Fruit fly (Drosophila melanogaster) whole organism, embryonic: ENCODE measurements around the gene CG31793.

Experiments
- ATbp ChIP-seq: fragments of 200-800 bp; sonication (Bioruptor generic); optimal IDR thresholded peaks from 2 replicates; lab custom pipeline; 2017; ENCODE audit warnings: missing biosample characterization, mild to moderate bottlenecking, missing genetic modification characterization, missing genetic modification reagents
- Awh ChIP-seq: fragments of 200-800 bp; sonication (Bioruptor generic); IDR thresholded peaks from 2 replicates; pipeline ENCODE4, ENCODE4 v1.3.6; 2022; ENCODE audit warnings: missing biosample characterization, missing genetic modification characterization
- Bgb ChIP-seq: fragments of 200-800 bp; sonication (Bioruptor generic); IDR thresholded peaks from 2 replicates; pipeline ENCODE4 v1.3.6; 2022; ENCODE audit warnings: missing biosample characterization, missing genetic modification characterization; ENCODE audit not compliant: partially characterized antibody
- CG11504 ChIP-seq: fragments of 200-800 bp; sonication (Bioruptor generic); optimal IDR thresholded peaks from 3 replicates; lab custom pipeline; 2019; ENCODE audit warnings: missing biosample characterization, mild to moderate bottlenecking, missing genetic modification characterization, moderate library complexity
- CG11695 ChIP-seq: fragments of 200-800 bp; sonication (Bioruptor generic); IDR thresholded peaks from 3 replicates; pipeline ENCODE4 v1.3.6; 2022; ENCODE audit warnings: missing biosample characterization, missing genetic modification characterization
- CG11696 ChIP-seq: fragments of 200-800 bp; sonication (Bioruptor generic); IDR thresholded peaks from 2 replicates; pipeline ENCODE4 v1.3.6; 2022; ENCODE audit warnings: missing biosample characterization, missing genetic modification characterization
- CG1233 ChIP-seq: fragments of 200-800 bp; sonication (Bioruptor generic); optimal IDR thresholded peaks from 4 replicates; lab custom pipeline; 2018; ENCODE audit warnings: missing biosample characterization, mild to moderate bottlenecking, missing genetic modification characterization
- CG14014 ChIP-seq: fragments of 200-800 bp; sonication (Bioruptor generic); IDR thresholded peaks from 2 replicates; pipeline ENCODE4 v1.3.6; 2022; ENCODE audit warnings: missing biosample characterization, missing genetic modification characterization
- CG14860 ChIP-seq: fragments of 200-800 bp; sonication (Bioruptor generic); IDR thresholded peaks from 3 replicates; pipeline ENCODE4 v1.3.6; 2022; ENCODE audit warnings: missing biosample characterization, missing genetic modification characterization; ENCODE audit not compliant: partially characterized antibody
- CG15073 ChIP-seq: fragments of 200-800 bp; sonication (Bioruptor generic); optimal IDR thresholded peaks from 2 replicates; lab custom pipeline; 2016; ENCODE audit warnings: missing biosample characterization, missing genetic modification characterization
- CG16813 ChIP-seq: fragments of 200-800 bp; sonication (Bioruptor generic); IDR thresholded peaks from 3 replicates; pipeline ENCODE4 v1.3.6; 2022; ENCODE audit warnings: missing biosample characterization, missing genetic modification characterization; ENCODE audit not compliant: partially characterized antibody
- CG17829 ChIP-seq: fragments of 200-800 bp; optimal IDR thresholded peaks from 2 replicates; lab custom pipeline; 2019; ENCODE audit warnings: missing biosample characterization, mild to moderate bottlenecking, missing genetic modification characterization, moderate library complexity
- CG30403 ChIP-seq: fragments of 200-800 bp; sonication (Bioruptor generic); optimal IDR thresholded peaks from 3 replicates; lab custom pipeline; 2016; ENCODE audit warnings: missing biosample characterization, missing genetic modification characterization
- CG31365 ChIP-seq: fragments of 200-800 bp; sonication (Bioruptor generic); optimal IDR thresholded peaks from 2 replicates; lab custom pipeline; 2018; ENCODE audit warnings: missing biosample characterization, mild to moderate bottlenecking, missing genetic modification characterization
- CG3163 ChIP-seq: fragments of 200-800 bp; sonication (Bioruptor generic); optimal IDR thresholded peaks from 3 replicates; lab custom pipeline; 2016; ENCODE audit warnings: missing biosample characterization, missing genetic modification characterization
- CG33213 ChIP-seq: fragments of 200-800 bp; sonication (Bioruptor generic); optimal IDR thresholded peaks from 3 replicates; lab custom pipeline; 2016; ENCODE audit warnings: missing biosample characterization, missing genetic modification characterization
- CG6765 ChIP-seq: fragments of 200-800 bp; sonication (Bioruptor generic); optimal IDR thresholded peaks from 3 replicates; lab custom pipeline; 2017; ENCODE audit warnings: missing biosample characterization, mild to moderate bottlenecking, missing genetic modification characterization
- CG7372 ChIP-seq: fragments of 200-800 bp; sonication (Bioruptor generic); IDR thresholded peaks from 2 replicates; pipeline ENCODE4 v1.3.6; 2022; ENCODE audit warnings: missing biosample characterization, missing genetic modification characterization
- Dref ChIP-seq: fragments of 200-800 bp; sonication (Bioruptor generic); IDR thresholded peaks from 2 replicates; pipeline ENCODE4 v1.3.6; 2022; ENCODE audit warnings: missing biosample characterization, missing genetic modification characterization
- E2f2 ChIP-seq: fragments of 200-800 bp; sonication (Bioruptor generic); IDR thresholded peaks from 2 replicates; pipeline ENCODE4 v1.3.6; 2022; ENCODE audit warnings: missing biosample characterization, missing genetic modification characterization
- Fer3 ChIP-seq: fragments of 200-800 bp; sonication (Bioruptor generic); optimal IDR thresholded peaks from 2 replicates; lab custom pipeline; 2018; ENCODE audit warnings: missing biosample characterization, mild to moderate bottlenecking, missing genetic modification characterization, moderate library complexity
- H15 ChIP-seq: fragments of 200-800 bp; sonication (Bioruptor generic); IDR thresholded peaks from 3 replicates; pipeline ENCODE4 v1.3.6; 2022; ENCODE audit warnings: missing biosample characterization, missing genetic modification characterization
- HLH4C ChIP-seq: fragments of 200-800 bp; sonication (Bioruptor generic); IDR thresholded peaks from 3 replicates; pipeline ENCODE4 v1.3.6; 2022; ENCODE audit warnings: missing biosample characterization, missing genetic modification characterization; ENCODE audit not compliant: partially characterized antibody
- Hey ChIP-seq: fragments of 200-800 bp; sonication (Bioruptor generic); optimal IDR thresholded peaks from 3 replicates; lab custom pipeline; 2018; ENCODE audit warnings: missing biosample characterization, mild to moderate bottlenecking, missing genetic modification characterization
- Hr51 ChIP-seq, 2 experiments: fragments of 200-800 bp; sonication (Bioruptor generic); optimal IDR thresholded peaks; 2 replicates in 1 of 2; 3 replicates in 1 of 2; lab custom pipeline; 2016 to 2018; ENCODE audit warnings: missing biosample characterization in 2 of 2, missing genetic modification characterization in 2 of 2, mild to moderate bottlenecking in 1 of 2, moderate library complexity in 1 of 2
- Hsf ChIP-seq: fragments of 200-800 bp; sonication (Bioruptor generic); optimal IDR thresholded peaks from 3 replicates; lab custom pipeline; 2016; ENCODE audit warnings: missing biosample characterization, missing genetic modification characterization
- MBD-R2 ChIP-seq: fragments of 200-800 bp; sonication (Bioruptor generic); IDR thresholded peaks from 2 replicates; pipeline ENCODE4 v1.3.6; 2022; ENCODE audit warnings: missing biosample characterization, missing genetic modification characterization
- Rfx ChIP-seq: fragments of 200-800 bp; sonication (Bioruptor generic); IDR thresholded peaks from 2 replicates; pipeline ENCODE4 v1.3.6; 2022; ENCODE audit warnings: missing biosample characterization, missing genetic modification characterization
- crc ChIP-seq: fragments of 200-800 bp; sonication (Bioruptor generic); optimal IDR thresholded peaks from 2 replicates; lab custom pipeline; 2016; ENCODE audit warnings: missing biosample characterization, missing genetic modification characterization
- crol ChIP-seq: fragments of 200-800 bp; sonication (Bioruptor generic); IDR thresholded peaks from 2 replicates; pipeline ENCODE4 v1.3.6; 2022; ENCODE audit warnings: missing biosample characterization, missing genetic modification characterization
- dan ChIP-seq: fragments of 200-800 bp; sonication (Bioruptor generic); IDR thresholded peaks from 2 replicates; pipeline ENCODE4 v1.3.6; 2022; ENCODE audit warnings: missing biosample characterization, missing genetic modification characterization
- dm ChIP-seq: fragments of 200-800 bp; sonication (Bioruptor generic); optimal IDR thresholded peaks from 3 replicates; lab custom pipeline; 2016; ENCODE audit warnings: missing biosample characterization, missing genetic modification characterization
- dysf ChIP-seq: fragments of 200-800 bp; sonication (Bioruptor generic); IDR thresholded peaks from 3 replicates; pipeline ENCODE4 v1.3.6; 2022; ENCODE audit warnings: missing biosample characterization, missing genetic modification characterization
- fd96Cb ChIP-seq: fragments of 200-800 bp; sonication (Bioruptor generic); optimal IDR thresholded peaks from 2 replicates; lab custom pipeline; 2018; ENCODE audit warnings: missing biosample characterization, mild to moderate bottlenecking, missing genetic modification characterization, moderate library complexity
- ftz-f1 ChIP-seq: fragments of 200-800 bp; sonication (Bioruptor generic); optimal IDR thresholded peaks from 2 replicates; lab custom pipeline; 2016; ENCODE audit warnings: missing biosample characterization, missing genetic modification characterization
- fu2 ChIP-seq: fragments of 200-800 bp; sonication (Bioruptor generic); optimal IDR thresholded peaks from 2 replicates; lab custom pipeline; 2016; ENCODE audit warnings: missing biosample characterization, missing genetic modification characterization
- ham ChIP-seq: fragments of 200-800 bp; sonication (Bioruptor generic); IDR thresholded peaks from 2 replicates; pipeline ENCODE4 v1.3.6; 2022; ENCODE audit warnings: missing biosample characterization, missing genetic modification characterization
- hb ChIP-seq: fragments of 200-800 bp; sonication (Bioruptor generic); IDR thresholded peaks from 3 replicates; pipeline ENCODE4 v1.3.6; 2022; ENCODE audit warnings: missing biosample characterization, missing genetic modification characterization; ENCODE audit not compliant: partially characterized antibody
- hkb ChIP-seq, 2 experiments: fragments of 200-800 bp in 1 of 2; fragments of >200 bp in 1 of 2; sonication (Bioruptor generic) in 1 of 2; IDR thresholded peaks in 1 of 2; optimal IDR thresholded peaks in 1 of 2; 2 replicates each; pipeline versions ENCODE4 v1.3.6 to Lab custom; 2017 to 2022; ENCODE audit warnings: missing biosample characterization in 1 of 2, missing genetic modification characterization in 1 of 2
- jigr1 ChIP-seq: fragments of 200-800 bp; sonication (Bioruptor generic); IDR thresholded peaks from 3 replicates; pipeline ENCODE4 v1.3.6; 2022; ENCODE audit warnings: missing biosample characterization, missing genetic modification characterization
- jumu ChIP-seq: fragments of 200-800 bp; sonication (Bioruptor generic); optimal IDR thresholded peaks from 3 replicates; lab custom pipeline; 2016; ENCODE audit warnings: missing biosample characterization, missing genetic modification characterization
- klu ChIP-seq: fragments of 200-800 bp; sonication (Bioruptor generic); IDR thresholded peaks from 2 replicates; pipeline ENCODE4 v1.3.6; 2022; ENCODE audit warnings: missing biosample characterization, missing genetic modification characterization
- knrl ChIP-seq: fragments of 200-800 bp; sonication (Bioruptor generic); IDR thresholded peaks from 3 replicates; pipeline ENCODE4 v1.3.6; 2022; ENCODE audit warnings: missing biosample characterization, missing genetic modification characterization; ENCODE audit not compliant: partially characterized antibody
- lola ChIP-seq, 3 experiments: fragments of >200 bp in 2 of 3; fragments of 200-800 bp in 1 of 3; sonication (Bioruptor generic) in 1 of 3; optimal IDR thresholded peaks; 2 replicates each; lab custom pipeline; 2017 to 2019; ENCODE audit warnings: missing biosample characterization in 3 of 3, missing genetic modification characterization in 3 of 3, mild to moderate bottlenecking in 1 of 3, moderate library complexity in 1 of 3
- sens ChIP-seq: fragments of 200-800 bp; sonication (Bioruptor generic); peaks from one replicate; lab custom pipeline; 2016; ENCODE audit warnings: missing biosample characterization, missing genetic modification characterization
- tna ChIP-seq: fragments of 200-800 bp; sonication (Bioruptor generic); IDR thresholded peaks from 2 replicates; pipeline ENCODE4 v1.3.6; 2022; ENCODE audit warnings: missing biosample characterization, missing genetic modification characterization; ENCODE audit not compliant: partially characterized antibody
- z ChIP-seq: fragments of 200-800 bp; sonication (Bioruptor generic); IDR thresholded peaks from 3 replicates; pipeline ENCODE4 v1.3.6; 2022; ENCODE audit warnings: missing biosample characterization, missing genetic modification characterization
- zen2 ChIP-seq: fragments of 200-800 bp; sonication (Bioruptor generic); IDR thresholded peaks from 3 replicates; pipeline ENCODE4 v1.3.6; 2022; ENCODE audit warnings: missing biosample characterization, missing genetic modification characterization; ENCODE audit not compliant: partially characterized antibody

CG31793 gene

dm6 chr2L:19045111-19045560 lies 42.0 kb downstream of the CG31793 start, which contains the start of the genes Ttc19 and Acn (continued):
- TF ChIP-seq sens (GFP tag; lab: Kevin White, UChicago) (peak; percentile 98), Hsf (GFP tag; lab: Kevin White, UChicago) (peak; percentile 91), CG17829 (peak; percentile 87), klu (peak; percentile 72), CG15073 (no peak), ATbp (no peak), CG30403 (GFP tag; lab: Kevin White, UChicago) (peak; percentile 92), fu2 (GFP tag; lab: Kevin White, UChicago) (peak; percentile 90), CG3163 (GFP tag; lab: Kevin White, UChicago) (peak; percentile 78), CG33213 (GFP tag; lab: Kevin White, UChicago) (peak; percentile 88), CG11504 (tag; lab: Kevin White, UChicago) (peak; percentile 83), Rfx (GFP tag; lab: Robert Waterston, UW) (peak; percentile 90)

- TF ChIP-seq CG14860 (GFP tag; lab: Robert Waterston, UW) (peak; percentile 79), CG11696 (no peak), CG6765 (no peak), Hr51 (GFP tag; optimal IDR thresholded peaks at IDR 0.05; lab: Kevin White, UChicago) (peak in 1 of 2 experiments; percentile 57), ftz-f1 (GFP tag; lab: Kevin White, UChicago) (no peak), H15 (GFP tag; lab: Robert Waterston, UW) (no peak), Fer3 (tag; lab: Kevin White, UChicago) (peak; percentile 28), MBD-R2 (GFP tag; lab: Robert Waterston, UW) (peak; percentile 56; the same call in 1 of the 2 replicates), hkb (optimal IDR thresholded peaks at IDR 0.05; lab: Kevin White, UChicago) (no peak), hkb (GFP tag; IDR thresholded peaks at IDR 0.05; lab: Robert Waterston, UW) (no peak), Hey (tag; lab: Kevin White, UChicago) (no peak), CG7372 (GFP tag; lab: Robert Waterston, UW) (no peak), crc (GFP tag; lab: Kevin White, UChicago) (no peak), CG11695 (no peak), CG31365 (no peak), lola (GFP tag; optimal IDR thresholded peaks at IDR 0.05; lab: Kevin White, UChicago) (peak in 1 of 3 experiments; percentile 34), crol (no peak), CG15073 (no peak), HLH4C (GFP tag; lab: Robert Waterston, UW) (peak; percentile 81), z (GFP tag; lab: Robert Waterston, UW) (no peak), jumu (GFP tag; lab: Kevin White, UChicago) (no peak), hb (GFP tag; lab: Robert Waterston, UW) (peak; percentile 75), CG14014 (GFP tag; lab: Robert Waterston, UW) (no peak), fd96Cb (no peak), CG1233 (no peak), CG17829 (peak; percentile 54), Dref (GFP tag; lab: Robert Waterston, UW) (peak; percentile 75), Bgb (GFP tag; lab: Robert Waterston, UW) (peak; percentile 79), dm (GFP tag; lab: Kevin White, UChicago) (no peak), knrl (GFP tag; lab: Robert Waterston, UW) (peak; percentile 70; the same call in 2 of the 3 replicates), CG16813 (GFP tag; lab: Robert Waterston, UW) (peak; percentile 76), sens (GFP tag; lab: Kevin White, UChicago) (peak; percentile 87), ham (GFP tag; lab: Robert Waterston, UW) (no peak), dan (no peak), E2f2 (GFP tag; lab: Robert Waterston, UW) (no peak), dysf (GFP tag; lab: Robert Waterston, UW) (no peak), CG30403 (GFP tag; lab: Kevin White, UChicago) (peak; percentile 32), jigr1 (GFP tag; lab: Robert Waterston, UW) (no peak), tna (GFP tag; lab: Robert Waterston, UW) (peak; percentile 53), Awh (GFP tag; lab: Robert Waterston, UW) (no peak), zen2 (GFP tag; lab: Robert Waterston, UW) (peak; percentile 70; the same call in 2 of the 3 replicates)
These were observed 45.7 kb downstream of the CG31793 start, which contains the start of gene CG10470 for dm6 chr2L:19048912-19049311. TSS of gene CG10470 (plus strand) at chr2L:19049076.
